Worm (Caenorhabditis elegans): ENCODE measurements around the gene Y45G5AM.3.

DNA sequence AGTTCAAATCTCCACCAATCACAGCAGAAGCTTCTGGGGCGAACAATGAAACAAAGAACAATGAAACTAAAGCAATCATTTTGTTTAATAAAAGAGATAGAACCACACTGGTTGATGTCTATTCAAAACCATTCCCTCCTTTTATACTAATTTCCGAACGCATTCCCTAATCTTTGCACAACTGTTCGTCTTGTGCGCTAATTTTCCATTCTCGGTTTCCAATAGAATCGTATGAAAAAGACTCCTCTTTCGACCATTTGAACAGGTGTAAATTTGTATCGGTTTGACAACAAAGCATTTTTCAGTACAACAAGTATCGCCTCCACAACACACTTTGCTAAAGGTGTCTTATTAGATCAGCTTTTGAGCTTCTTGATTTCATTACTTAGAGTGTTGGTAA lies 48.3 kb upstream of the Y45G5AM.3 start, which contains the start of gene T05B4.8:
- TF ChIP-seq ZK546.5 (tag; optimal IDR thresholded peaks at IDR 0.05) (no peak), unc-62 (GFP tag; optimal IDR thresholded peaks at IDR 0.05) (no peak), nhr-77 (tag; optimal IDR thresholded peaks at IDR 0.05) (no peak), elt-3 (tag; optimal IDR thresholded peaks at IDR 0.05) (no peak), nhr-11 (tag; optimal IDR thresholded peaks at IDR 0.05) (no peak), Y55F3AM.14 (GFP tag; optimal IDR thresholded peaks at IDR 0.05) (no peak), egl-27 (tag; optimal IDR thresholded peaks at IDR 0.05) (no peak), ceh-82 (tag; optimal IDR thresholded peaks at IDR 0.05) (no peak), ama-1 (optimal IDR thresholded peaks at IDR 0.05) (no peak), nhr-237 (tag; optimal IDR thresholded peaks at IDR 0.05) (no peak), snpc-4 (tag; optimal IDR thresholded peaks at IDR 0.05) (no peak), C34F6.9 (tag; optimal IDR thresholded peaks at IDR 0.05) (no peak), fos-1 (tag; optimal IDR thresholded peaks at IDR 0.05) (no peak), mdl-1 (tag; optimal IDR thresholded peaks at IDR 0.05) (no peak)
